Fruit fly (Drosophila melanogaster) whole organism, embryonic: ENCODE measurements around the gene Sk1.

Experiments used
- B-H2 ChIP-seq: fragments of 200-800 bp; sonication (Bioruptor generic); optimal IDR thresholded peaks from 2 replicates; lab custom pipeline; 2018; ENCODE audit warnings: missing biosample characterization, mild to moderate bottlenecking, missing genetic modification characterization
- CG11456 ChIP-seq: fragments of 200-800 bp; sonication (Bioruptor generic); IDR thresholded peaks from 3 replicates; pipeline ENCODE4 v1.3.6; 2022; ENCODE audit warnings: missing biosample characterization, missing genetic modification characterization
- CG13287 ChIP-seq: fragments of 200-800 bp; sonication (Bioruptor generic); IDR thresholded peaks from 2 replicates; pipeline ENCODE4 v1.3.6; 2022; ENCODE audit warnings: missing biosample characterization, missing genetic modification characterization; ENCODE audit not compliant: partially characterized antibody
- CG1529 ChIP-seq: fragments of 200-800 bp; sonication (Bioruptor generic); optimal IDR thresholded peaks from 3 replicates; lab custom pipeline; 2018; ENCODE audit warnings: missing biosample characterization, missing genetic modification characterization
- CG15696 ChIP-seq: fragments of 200-800 bp; sonication (Bioruptor generic); optimal IDR thresholded peaks from 2 replicates; lab custom pipeline; 2019; ENCODE audit warnings: missing biosample characterization, mild to moderate bottlenecking, missing genetic modification characterization, moderate library complexity
- CG16779 ChIP-seq: fragments of 200-800 bp; sonication (Bioruptor generic); IDR thresholded peaks from 2 replicates; pipeline ENCODE4 v1.3.6; 2022; ENCODE audit warnings: missing biosample characterization, missing genetic modification characterization
- CG17612 ChIP-seq: fragments of 200-800 bp; sonication (Bioruptor generic); IDR thresholded peaks from 2 replicates; pipeline ENCODE4 v1.3.6; 2022; ENCODE audit warnings: missing biosample characterization, missing genetic modification characterization
- CG18262 ChIP-seq: fragments of 200-800 bp; optimal IDR thresholded peaks from 3 replicates; lab custom pipeline; 2019; ENCODE audit warnings: missing biosample characterization, mild to moderate bottlenecking, missing genetic modification characterization, moderate library complexity
- CG18599 ChIP-seq: fragments of 200-800 bp; sonication (Bioruptor generic); optimal IDR thresholded peaks from 3 replicates; lab custom pipeline; 2017; ENCODE audit warnings: missing biosample characterization, missing genetic modification characterization, mild to moderate bottlenecking, moderate library complexity, missing genetic modification reagents
- CG3838 ChIP-seq: fragments of 200-800 bp; sonication (Bioruptor generic); optimal IDR thresholded peaks from 3 replicates; lab custom pipeline; 2016; ENCODE audit warnings: missing biosample characterization, missing genetic modification characterization
- CG3847 ChIP-seq: fragments of 200-800 bp; sonication (Bioruptor generic); IDR thresholded peaks from 2 replicates; pipeline ENCODE4 v1.3.6; 2022; ENCODE audit warnings: missing biosample characterization, missing genetic modification characterization
- CG4730 ChIP-seq: fragments of 200-800 bp; sonication (Bioruptor generic); IDR thresholded peaks from 2 replicates; pipeline ENCODE4 v1.3.6; 2022; ENCODE audit warnings: missing biosample characterization, missing genetic modification characterization
- CG6254 ChIP-seq: fragments of 200-800 bp; sonication (Bioruptor generic); optimal IDR thresholded peaks from 3 replicates; lab custom pipeline; 2017; ENCODE audit warnings: mild to moderate bottlenecking, missing biosample characterization, missing genetic modification reagents, missing genetic modification characterization
- CG7745 ChIP-seq: fragments of 200-800 bp; sonication (Bioruptor generic); optimal IDR thresholded peaks from 2 replicates; lab custom pipeline; 2018; ENCODE audit warnings: missing biosample characterization, mild to moderate bottlenecking, missing genetic modification characterization, moderate library complexity
- CG7987 ChIP-seq: fragments of 200-800 bp; sonication (Bioruptor generic); optimal IDR thresholded peaks from 2 replicates; lab custom pipeline; 2018; ENCODE audit warnings: missing biosample characterization, mild to moderate bottlenecking, missing genetic modification characterization, moderate library complexity
- CG8089 ChIP-seq: fragments of 200-800 bp; sonication (Bioruptor generic); optimal IDR thresholded peaks from 3 replicates; lab custom pipeline; 2016; ENCODE audit warnings: missing biosample characterization, missing genetic modification characterization
- CG8281 ChIP-seq: fragments of 200-800 bp; sonication (Bioruptor generic); optimal IDR thresholded peaks from 2 replicates; lab custom pipeline; 2018; ENCODE audit warnings: missing biosample characterization, mild to moderate bottlenecking, missing genetic modification characterization, moderate library complexity
- CG8388 ChIP-seq: fragments of 200-800 bp; sonication (Bioruptor generic); optimal IDR thresholded peaks from 2 replicates; lab custom pipeline; 2019; ENCODE audit warnings: missing biosample characterization, mild to moderate bottlenecking, missing genetic modification characterization, moderate library complexity
- Camta ChIP-seq: fragments of 200-800 bp; sonication (Bioruptor generic); optimal IDR thresholded peaks from 2 replicates; lab custom pipeline; 2016; ENCODE audit warnings: missing biosample characterization, missing genetic modification characterization
- Doc2 ChIP-seq: fragments of 200-800 bp; sonication (Bioruptor generic); IDR thresholded peaks from 2 replicates; pipeline ENCODE4 v1.3.6; 2022; ENCODE audit warnings: missing biosample characterization, missing genetic modification characterization
- Dp ChIP-seq: fragments of 200-800 bp; sonication (Bioruptor generic); optimal IDR thresholded peaks from 2 replicates; lab custom pipeline; 2018; ENCODE audit warnings: missing biosample characterization, mild to moderate bottlenecking, missing genetic modification characterization, moderate library complexity
- GATAe ChIP-seq: fragments of 200-800 bp; sonication (Bioruptor generic); conservative IDR thresholded peaks from 2 replicates; pipeline ENCODE4 v1.3.6; 2022; ENCODE audit warnings: missing biosample characterization, missing genetic modification characterization
- Hr78 ChIP-seq, 2 experiments: fragments of 200-800 bp in 1 of 2; fragments of >200 bp in 1 of 2; sonication (Bioruptor generic) in 1 of 2; optimal IDR thresholded peaks; 2 replicates each; lab custom pipeline; 2017 to 2019; ENCODE audit warnings: missing biosample characterization in 2 of 2, missing genetic modification characterization in 2 of 2, mild to moderate bottlenecking in 1 of 2, moderate library complexity in 1 of 2
- Jarid2 ChIP-seq: fragments of 200-800 bp; sonication (Bioruptor generic); optimal IDR thresholded peaks from 3 replicates; lab custom pipeline; 2017; ENCODE audit warnings: mild to moderate bottlenecking, missing biosample characterization, missing genetic modification reagents, missing genetic modification characterization
- MTF-1 ChIP-seq: fragments of 200-800 bp; sonication (Bioruptor generic); optimal IDR thresholded peaks from 2 replicates; lab custom pipeline; 2018; ENCODE audit warnings: missing biosample characterization, mild to moderate bottlenecking, missing genetic modification characterization, borderline replicate concordance
- Nf-YA ChIP-seq: fragments of 200-800 bp; sonication (Bioruptor generic); IDR thresholded peaks from 2 replicates; pipeline ENCODE4 v1.3.6; 2022; ENCODE audit warnings: missing biosample characterization, missing genetic modification characterization
- Nf-YC ChIP-seq: fragments of 200-800 bp; optimal IDR thresholded peaks from 3 replicates; lab custom pipeline; 2019; ENCODE audit warnings: missing biosample characterization, mild to moderate bottlenecking, missing genetic modification characterization, moderate library complexity
- Pdp1 ChIP-seq, 2 experiments: fragments of 200-800 bp; sonication (Bioruptor generic); optimal IDR thresholded peaks; 3 replicates each; lab custom pipeline; 2016; ENCODE audit warnings: missing biosample characterization in 2 of 2, missing genetic modification characterization in 2 of 2, mild to moderate bottlenecking in 1 of 2, moderate library complexity in 1 of 2
- Sin3A ChIP-seq: fragments of >200 bp; optimal IDR thresholded peaks from 2 replicates; lab custom pipeline; 2018
- Taf1 ChIP-seq: fragments of 200-800 bp; sonication (Bioruptor generic); IDR thresholded peaks from 2 replicates; pipeline ENCODE4 v1.3.6; 2022; ENCODE audit warnings: missing biosample characterization, missing genetic modification characterization
- YL-1 ChIP-seq: fragments of 200-800 bp; sonication (Bioruptor generic); optimal IDR thresholded peaks from 3 replicates; lab custom pipeline; 2017; ENCODE audit warnings: missing biosample characterization, mild to moderate bottlenecking, missing genetic modification characterization
- bsh ChIP-seq, 2 experiments: fragments of 200-800 bp; sonication (Bioruptor generic); optimal IDR thresholded peaks; 2 replicates each; lab custom pipeline; 2017 to 2018; ENCODE audit warnings: mild to moderate bottlenecking in 2 of 2, missing biosample characterization in 2 of 2, missing genetic modification characterization in 2 of 2, moderate library complexity in 1 of 2
- chinmo ChIP-seq: fragments of 200-800 bp; sonication (Bioruptor generic); IDR thresholded peaks from 4 replicates; pipeline ENCODE4 v1.3.6; 2022; ENCODE audit warnings: missing biosample characterization, missing genetic modification characterization; ENCODE audit not compliant: partially characterized antibody
- croc ChIP-seq: fragments of 200-800 bp; sonication (Bioruptor generic); conservative IDR thresholded peaks from 3 replicates; pipeline ENCODE4 v1.3.6; 2022; ENCODE audit warnings: missing biosample characterization, missing genetic modification characterization
- disco-r ChIP-seq: fragments of 200-800 bp; sonication (Bioruptor generic); optimal IDR thresholded peaks from 2 replicates; lab custom pipeline; 2016; ENCODE audit warnings: missing biosample characterization, missing genetic modification characterization
- dmrt11E ChIP-seq: fragments of 200-800 bp; sonication (Bioruptor generic); optimal IDR thresholded peaks from 3 replicates; lab custom pipeline; 2018; ENCODE audit warnings: missing biosample characterization, mild to moderate bottlenecking, missing genetic modification characterization, moderate library complexity
- ewg ChIP-seq: fragments of 200-800 bp; sonication (Bioruptor generic); optimal IDR thresholded peaks from 3 replicates; lab custom pipeline; 2017; ENCODE audit warnings: mild to moderate bottlenecking, missing biosample characterization, missing genetic modification reagents, missing genetic modification characterization
- gsb-n ChIP-seq: fragments of 200-800 bp; sonication (Bioruptor generic); optimal IDR thresholded peaks from 3 replicates; lab custom pipeline; 2018; ENCODE audit warnings: missing biosample characterization, mild to moderate bottlenecking, missing genetic modification characterization
- ken ChIP-seq: fragments of 200-800 bp; sonication (Bioruptor generic); IDR thresholded peaks from 3 replicates; pipeline ENCODE4 v1.3.6; 2022; ENCODE audit warnings: missing biosample characterization, missing genetic modification characterization
- klu ChIP-seq: fragments of 200-800 bp; sonication (Bioruptor generic); IDR thresholded peaks from 2 replicates; pipeline ENCODE4 v1.3.6; 2022; ENCODE audit warnings: missing biosample characterization, missing genetic modification characterization
- lab ChIP-seq: fragments of 200-800 bp; sonication (Bioruptor generic); optimal IDR thresholded peaks from 3 replicates; lab custom pipeline; 2017; ENCODE audit warnings: missing biosample characterization, missing genetic modification characterization, mild to moderate bottlenecking, moderate library complexity, missing genetic modification reagents
- oc ChIP-seq: fragments of 200-800 bp; sonication (Bioruptor generic); optimal IDR thresholded peaks from 2 replicates; lab custom pipeline; 2018; ENCODE audit warnings: missing biosample characterization, mild to moderate bottlenecking, missing genetic modification characterization, moderate library complexity
- rib ChIP-seq: fragments of 200-800 bp; sonication (Bioruptor generic); IDR thresholded peaks from 2 replicates; pipeline ENCODE4 v1.3.6; 2022; ENCODE audit warnings: missing biosample characterization, missing genetic modification characterization
- salm ChIP-seq: fragments of 200-800 bp; sonication (Bioruptor generic); optimal IDR thresholded peaks from 2 replicates; lab custom pipeline; 2018; ENCODE audit warnings: missing biosample characterization, mild to moderate bottlenecking, missing genetic modification characterization
- sens-2 ChIP-seq: fragments of 200-800 bp; sonication (Bioruptor generic); IDR thresholded peaks from 2 replicates; pipeline ENCODE4 v1.3.6; 2022; ENCODE audit warnings: missing biosample characterization, missing genetic modification characterization
- sna ChIP-seq: fragments of 200-800 bp; sonication (Bioruptor generic); IDR thresholded peaks from 2 replicates; pipeline ENCODE4 v1.3.6; 2022; ENCODE audit warnings: missing biosample characterization, missing genetic modification characterization; ENCODE audit not compliant: partially characterized antibody
- unc-4 ChIP-seq: fragments of 200-800 bp; sonication (Bioruptor generic); IDR thresholded peaks from 2 replicates; pipeline ENCODE4 v1.3.6; 2022; ENCODE audit warnings: missing biosample characterization, missing genetic modification characterization; ENCODE audit not compliant: partially characterized antibody
- usp ChIP-seq: fragments of >200 bp; optimal IDR thresholded peaks from 2 replicates; lab custom pipeline; 2017; ENCODE audit warnings: missing biosample characterization, missing genetic modification characterization
- z ChIP-seq: fragments of 200-800 bp; sonication (Bioruptor generic); IDR thresholded peaks from 3 replicates; pipeline ENCODE4 v1.3.6; 2022; ENCODE audit warnings: missing biosample characterization, missing genetic modification characterization

The Sk1 gene

dm6 chrX:11446792-11447405, 4.6 kb downstream of the Sk1 start (continued):
- TF ChIP-seq MTF-1 (GFP tag; lab: Kevin White, UChicago) (peak; percentile 30), ken (GFP tag; lab: Robert Waterston, UW) (peak; percentile 77), CG7987 (GFP tag; lab: Kevin White, UChicago) (peak; percentile 20), CG15696 (tag; lab: Kevin White, UChicago) (peak; percentile 48), croc (GFP tag; lab: Robert Waterston, UW) (no peak; the same call in 2 of the 3 replicates), usp (GFP tag; lab: Kevin White, UChicago) (no peak), disco-r (GFP tag; lab: Kevin White, UChicago) (peak; percentile 62), GATAe (GFP tag; lab: Robert Waterston, UW) (peak; percentile 65), unc-4 (GFP tag; lab: Robert Waterston, UW) (no peak), CG8388 (GFP tag; lab: Kevin White, UChicago) (no peak), salm (tag; lab: Kevin White, UChicago) (no peak), Nf-YC (tag; lab: Kevin White, UChicago) (peak; percentile 16), Taf1 (GFP tag; lab: Robert Waterston, UW) (peak; percentile 91), dmrt11E (tag; lab: Kevin White, UChicago) (no peak), CG4730 (GFP tag; lab: Robert Waterston, UW) (peak; percentile 71), klu (GFP tag; lab: Robert Waterston, UW) (peak; percentile 58), CG3847 (GFP tag; lab: Robert Waterston, UW) (peak; percentile 89), CG8089 (GFP tag; lab: Kevin White, UChicago) (peak; percentile 39), Sin3A (lab: Kevin White, UChicago) (no peak), bsh (GFP tag; optimal IDR thresholded peaks at IDR 0.05; lab: Kevin White, UChicago) (peak; percentile 15 to 17), CG11456 (GFP tag; lab: Robert Waterston, UW) (peak; percentile 92), B-H2 (peak; percentile 78), CG7745 (tag; lab: Kevin White, UChicago) (no peak), YL-1 (GFP tag; lab: Kevin White, UChicago) (no peak), Jarid2 (GFP tag; lab: Kevin White, UChicago) (no peak), oc (tag; lab: Kevin White, UChicago) (no peak), CG18599 (GFP tag; lab: Kevin White, UChicago) (peak; percentile 91), CG18262 (peak; percentile 49), sens-2 (no peak), Doc2 (GFP tag; lab: Robert Waterston, UW) (0 out of 2 replicates have a peak, but pooled peaks have one; percentile 14), CG3838 (GFP tag; lab: Kevin White, UChicago) (no peak), z (no peak; the same call in 2 of the 3 replicates), CG1529 (GFP tag; lab: Kevin White, UChicago) (no peak), CG6254 (GFP tag; lab: Kevin White, UChicago) (no peak), ewg (peak; percentile 19), lab (GFP tag; lab: Kevin White, UChicago) (peak; percentile 92), chinmo (GFP tag; lab: Robert Waterston, UW) (0 out of 4 replicates have a peak, but pooled peaks have one; percentile 57), rib (peak; percentile 95), sna (no peak), Nf-YA (peak; percentile 43; the same call in 1 of the 2 replicates), Camta (GFP tag; lab: Kevin White, UChicago) (peak; percentile 50), Dp (no peak), CG16779 (peak; percentile 90), CG8281 (tag; lab: Kevin White, UChicago) (peak; percentile 29), gsb-n (tag; lab: Kevin White, UChicago) (no peak), Hr78 (GFP tag; optimal IDR thresholded peaks at IDR 0.05; lab: Kevin White, UChicago) (peak in 1 of 2 experiments; percentile 32), CG13287 (peak; percentile 29), Pdp1 (GFP tag; optimal IDR thresholded peaks at IDR 0.05; lab: Kevin White, UChicago) (peak; percentile 44 to 64), CG17612 (peak; percentile 61; the same call in 1 of the 2 replicates)
